Fruit fly (Drosophila melanogaster): Measurements from ENCODE around the gene Dysb.

Dysb gene

dm6 chr3L:18889222-18889866 lies 21.8 kb downstream of the Dysb start:
- TF ChIP-seq stwl (tag; optimal IDR thresholded peaks at IDR 0.05) (no peak), D19A (tag; optimal IDR thresholded peaks at IDR 0.05) (peak; percentile 64), vnd (GFP tag; IDR thresholded peaks at IDR 0.05; ENCODE audit: partially characterized antibody) (no peak), nom (GFP tag; optimal IDR thresholded peaks at IDR 0.05) (peak; percentile 89), CG11723 (GFP tag; optimal IDR thresholded peaks at IDR 0.05) (no peak), Med (GFP tag) (peak; percentile 78), ken (GFP tag; IDR thresholded peaks at IDR 0.05) (no peak), NC2β (GFP tag; optimal IDR thresholded peaks at IDR 0.05) (no peak), sob (GFP tag; IDR thresholded peaks at IDR 0.05) (0 out of 2 replicates have a peak, but pooled peaks have one; percentile 5), CG8478 (optimal IDR thresholded peaks at IDR 0.05) (no peak), dmrt11E (tag; optimal IDR thresholded peaks at IDR 0.05) (no peak), bsh (GFP tag; optimal IDR thresholded peaks at IDR 0.05) (peak in 1 of 2 experiments; percentile 44), Ets65A (GFP tag) (peak; percentile 76), tx (GFP tag; optimal IDR thresholded peaks at IDR 0.05) (no peak), CG14965 (GFP tag; optimal IDR thresholded peaks at IDR 0.05; ENCODE audit: borderline replicate concordance) (no peak), ato (GFP tag; IDR thresholded peaks at IDR 0.05; ENCODE audit: partially characterized antibody) (no peak), CG12299 (tag; optimal IDR thresholded peaks at IDR 0.05) (no peak)

DNA sequence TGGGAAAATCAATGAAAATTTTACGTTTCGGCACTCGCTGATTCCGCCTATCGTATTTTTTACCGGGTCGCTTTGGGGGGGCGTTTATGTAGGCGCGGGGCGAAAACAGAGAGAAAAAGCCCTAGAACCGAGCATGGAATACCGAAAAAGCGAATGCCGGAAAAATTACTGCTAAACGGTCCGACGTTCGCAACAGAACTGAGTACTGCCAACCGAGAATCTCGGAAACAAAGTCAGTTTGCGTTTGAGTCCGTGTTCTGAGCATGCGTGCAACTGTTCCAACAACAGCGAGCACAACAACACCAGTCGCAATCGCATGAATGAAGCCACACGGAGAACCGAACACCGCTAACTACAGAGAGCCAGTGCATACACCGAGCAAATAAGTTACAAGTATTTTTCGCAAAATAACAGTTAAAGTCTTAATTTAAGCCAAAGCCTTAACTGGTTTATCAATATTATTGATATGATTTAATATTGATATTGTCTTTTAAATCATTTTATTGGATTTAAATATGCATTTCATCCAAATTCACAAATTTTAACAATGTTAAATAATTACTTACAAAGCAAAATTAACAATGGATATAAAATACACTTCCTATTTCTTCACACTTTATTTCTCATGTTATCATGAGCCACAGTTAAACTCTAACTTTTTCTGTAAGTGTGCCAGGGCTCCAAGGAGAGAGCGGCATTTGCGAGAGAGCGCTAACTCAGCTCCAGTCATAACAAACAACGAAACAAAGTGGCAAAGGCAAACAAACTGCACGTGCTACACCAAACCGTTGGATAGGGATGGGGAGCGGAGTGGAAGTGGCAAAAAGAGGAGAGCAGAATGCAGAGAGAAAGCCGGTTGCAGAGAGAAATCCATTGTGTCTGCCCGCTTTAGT lies 23.0 kb downstream of the Dysb start, which contains the start of gene CG3961:
Gene CG3961 (minus strand): TSS at position 201 of the 893 bp plus-strand sequence.
- peak; percentile 88 for TF ChIP-seq ssp (GFP tag; IDR thresholded peaks at IDR 0.05)
- peak; percentile 52; the same call in 1 of the 2 replicates for TF ChIP-seq bowl (GFP tag; IDR thresholded peaks at IDR 0.05)
- no peak; the same call in 1 of the 2 replicates for TF ChIP-seq Bgb (GFP tag; IDR thresholded peaks at IDR 0.05; ENCODE audit: partially characterized antibody)
- peak; percentile 73 for TF ChIP-seq al (GFP tag; IDR thresholded peaks at IDR 0.05)
- TF ChIP-seq CG6791 (GFP tag; IDR thresholded peaks at IDR 0.05; ENCODE audit: partially characterized antibody): 0 out of 3 replicates have a peak, but pooled peaks have one; percentile 21
- peak; percentile 95 for TF ChIP-seq Lhr (GFP tag; optimal IDR thresholded peaks at IDR 0.05)
- TF ChIP-seq HHEX (GFP tag; optimal IDR thresholded peaks at IDR 0.05): peak; percentile 96
- TF ChIP-seq nau (GFP tag; optimal IDR thresholded peaks at IDR 0.05): peak; percentile 95
- TF ChIP-seq so (GFP tag; IDR thresholded peaks at IDR 0.05): peak; percentile 95
- peak; percentile 93 for TF ChIP-seq Dek (tag; optimal IDR thresholded peaks at IDR 0.05)
- peak; percentile 78 for TF ChIP-seq CG13624 (GFP tag; optimal IDR thresholded peaks at IDR 0.05)
- peak; percentile 100 for TF ChIP-seq CG9727 (GFP tag; optimal IDR thresholded peaks at IDR 0.05)
- TF ChIP-seq Awh (GFP tag; IDR thresholded peaks at IDR 0.05): peak; percentile 90; the same call in 1 of the 2 replicates
- peak; percentile 99 for TF ChIP-seq CG7839 (tag; optimal IDR thresholded peaks at IDR 0.05)
- peak; percentile 98 for TF ChIP-seq CG12104 (GFP tag; optimal IDR thresholded peaks at IDR 0.05)
- TF ChIP-seq HmgZ (tag; optimal IDR thresholded peaks at IDR 0.05): peak; percentile 95
- TF ChIP-seq Atf-2 (GFP tag; optimal IDR thresholded peaks at IDR 0.05): peak; percentile 88
- TF ChIP-seq CG15479 (GFP tag; optimal IDR thresholded peaks at IDR 0.05): peak; percentile 37
- TF ChIP-seq tin (GFP tag; optimal IDR thresholded peaks at IDR 0.05): peak; percentile 96
- TF ChIP-seq Atf6 (GFP tag; IDR thresholded peaks at IDR 0.05): peak; percentile 89
- peak; percentile 75 for TF ChIP-seq HLH54F (GFP tag; optimal IDR thresholded peaks at IDR 0.05)
- TF ChIP-seq Abd-B (GFP tag; optimal IDR thresholded peaks at IDR 0.05): peak; percentile 97
- peak; percentile 85 to 94 for TF ChIP-seq chif (GFP tag; optimal IDR thresholded peaks at IDR 0.05)
- peak; percentile 87 for TF ChIP-seq pum (GFP tag; optimal IDR thresholded peaks at IDR 0.05)
- TF ChIP-seq Oli (tag; optimal IDR thresholded peaks at IDR 0.05): peak; percentile 98
- peak; percentile 90 for TF ChIP-seq E2f1 (GFP tag; IDR thresholded peaks at IDR 0.05)
- TF ChIP-seq D19A (tag; optimal IDR thresholded peaks at IDR 0.05): peak; percentile 97
- 0 out of 2 replicates have a peak, but pooled peaks have one; percentile 6 for TF ChIP-seq cas (GFP tag; IDR thresholded peaks at IDR 0.05)
- TF ChIP-seq bcd (GFP tag; optimal IDR thresholded peaks at IDR 0.05): peak; percentile 97
- peak; percentile 97 for TF ChIP-seq PHDP (tag; optimal IDR thresholded peaks at IDR 0.05)
